Worm (Caenorhabditis elegans): ENCODE measurements around the gene W04G3.11.

W04G3.11 gene

DNA sequence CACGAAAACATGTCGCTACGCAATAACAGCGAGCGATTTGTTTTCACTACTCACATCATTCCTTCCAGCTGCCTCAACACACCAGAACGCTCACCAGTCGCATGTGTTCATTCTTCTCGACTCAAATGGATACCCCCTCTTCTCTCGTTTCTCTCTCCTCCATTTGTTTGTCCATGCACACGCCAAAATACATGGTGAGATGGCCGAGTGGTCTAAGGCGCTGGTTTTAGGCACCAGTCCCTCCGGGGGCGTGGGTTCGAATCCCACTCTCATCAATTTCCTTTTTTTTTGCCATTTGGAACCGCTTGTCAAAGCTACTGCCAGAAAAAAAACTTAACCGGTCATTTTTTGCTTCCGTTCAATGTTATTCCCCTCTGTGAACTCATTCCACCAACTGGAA is 6.5 kb downstream of the W04G3.11 start (continued):
- TF ChIP-seq let-526 (GFP tag; IDR thresholded peaks at IDR 0.05) (peak; percentile 33; the same call in 1 of the 2 replicates), lsl-1 (GFP tag; optimal IDR thresholded peaks at IDR 0.05) (no peak), mel-28 (tag; optimal IDR thresholded peaks at IDR 0.05; ENCODE audit: borderline replicate concordance) (peak; percentile 71), mes-4 (tag; optimal IDR thresholded peaks at IDR 0.05) (peak; percentile 61), hmg-20 (GFP tag; IDR thresholded peaks at IDR 0.05) (peak; percentile 88), unc-130 (GFP tag; optimal IDR thresholded peaks at IDR 0.05) (no peak), attf-5 (GFP tag; optimal IDR thresholded peaks at IDR 0.05) (peak; percentile 63), B0035.1 (tag; optimal IDR thresholded peaks at IDR 0.05) (peak; percentile 87), athp-1 (tag; optimal IDR thresholded peaks at IDR 0.05) (peak; percentile 67), efl-1 (GFP tag; optimal IDR thresholded peaks at IDR 0.05) (no peak), madf-10 (tag; optimal IDR thresholded peaks at IDR 0.05) (peak; percentile 86)

DNA sequence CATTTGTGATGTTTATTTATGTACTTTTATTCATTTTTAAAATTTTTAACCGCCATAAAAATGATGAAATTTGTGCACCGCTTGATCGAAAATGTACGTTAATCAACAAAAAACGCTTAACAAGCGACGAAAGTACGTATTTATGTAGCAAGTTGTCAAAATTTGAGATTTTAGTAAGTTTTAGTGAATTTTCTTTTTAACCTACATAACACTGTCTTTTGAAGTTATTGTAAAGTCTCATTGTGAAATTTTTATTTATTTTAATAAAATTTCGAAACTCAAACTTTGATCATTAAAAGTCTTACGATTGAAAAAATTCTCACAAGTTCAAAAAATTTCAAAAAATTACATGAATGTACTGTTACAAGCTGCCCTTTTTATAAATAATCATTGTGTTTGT is 8.3 kb downstream of the W04G3.11 start:
- no peak for TF ChIP-seq ekl-4 (GFP tag; IDR thresholded peaks at IDR 0.05)
- TF ChIP-seq nfyb-1 (GFP tag; IDR thresholded peaks at IDR 0.05): no peak
- no peak for TF ChIP-seq madf-6 (GFP tag; IDR thresholded peaks at IDR 0.05)
- no peak for TF ChIP-seq mcd-1 (GFP tag; IDR thresholded peaks at IDR 0.05)
- TF ChIP-seq hsf-1 (GFP tag; IDR thresholded peaks at IDR 0.05): no peak
- no peak for TF ChIP-seq pha-4 (tag; optimal IDR thresholded peaks at IDR 0.05)
- no peak for TF ChIP-seq F10E7.11 (tag; optimal IDR thresholded peaks at IDR 0.05)
- TF ChIP-seq sptf-2 (GFP tag; optimal IDR thresholded peaks at IDR 0.05): no peak
- TF ChIP-seq egrh-3 (GFP tag; IDR thresholded peaks at IDR 0.05): no peak
- no peak for TF ChIP-seq dpff-1 (tag; optimal IDR thresholded peaks at IDR 0.05)
- no peak for TF ChIP-seq Y67H2A.10 (GFP tag; conservative IDR thresholded peaks at IDR 0.05)
- TF ChIP-seq B0019.2 (GFP tag; conservative IDR thresholded peaks at IDR 0.05): no peak

- TF ChIP-seq athp-1 (tag; optimal IDR thresholded peaks at IDR 0.05) (no peak), Y79H2A.3 (GFP tag; conservative IDR thresholded peaks at IDR 0.05) (no peak), F39B2.1 (GFP tag; IDR thresholded peaks at IDR 0.05) (no peak)
Observed at ce11 chrX:11098086-11098485, 9.1 kb downstream of the W04G3.11 start, which contains the start of gene W02H3.3. Gene W02H3.3, minus strand, starts transcription at chrX:11098186.

DNA sequence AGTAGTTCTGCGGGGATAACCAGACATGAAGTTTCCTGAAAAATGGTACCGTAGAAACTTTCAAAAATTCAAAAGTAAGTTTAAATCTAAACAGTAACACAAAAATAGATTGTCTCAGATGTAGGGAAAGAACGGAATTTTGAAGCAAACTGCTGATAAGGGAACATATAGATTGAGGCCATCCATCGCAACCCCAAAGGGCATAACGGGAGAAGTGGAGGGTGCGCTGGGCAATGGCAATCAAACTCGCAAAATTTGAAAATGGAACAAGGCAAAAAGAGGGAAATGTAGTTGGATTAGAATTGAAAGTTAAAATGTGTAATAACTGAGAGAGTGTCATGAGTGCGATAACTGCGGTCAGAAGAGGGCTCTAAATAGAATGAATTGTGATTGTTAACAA is 14.2 kb downstream of the W04G3.11 start:
- peak; percentile 56 for TF ChIP-seq nhr-80 (tag; optimal IDR thresholded peaks at IDR 0.05)
- no peak for TF ChIP-seq ztf-22 (GFP tag; optimal IDR thresholded peaks at IDR 0.05)
- 0 out of 2 replicates have a peak, but pooled peaks have one; percentile 68 for TF ChIP-seq bed-1 (GFP tag; IDR thresholded peaks at IDR 0.05)
- peak; percentile 11 for TF ChIP-seq ets-4 (GFP tag; optimal IDR thresholded peaks at IDR 0.05)

DNA sequence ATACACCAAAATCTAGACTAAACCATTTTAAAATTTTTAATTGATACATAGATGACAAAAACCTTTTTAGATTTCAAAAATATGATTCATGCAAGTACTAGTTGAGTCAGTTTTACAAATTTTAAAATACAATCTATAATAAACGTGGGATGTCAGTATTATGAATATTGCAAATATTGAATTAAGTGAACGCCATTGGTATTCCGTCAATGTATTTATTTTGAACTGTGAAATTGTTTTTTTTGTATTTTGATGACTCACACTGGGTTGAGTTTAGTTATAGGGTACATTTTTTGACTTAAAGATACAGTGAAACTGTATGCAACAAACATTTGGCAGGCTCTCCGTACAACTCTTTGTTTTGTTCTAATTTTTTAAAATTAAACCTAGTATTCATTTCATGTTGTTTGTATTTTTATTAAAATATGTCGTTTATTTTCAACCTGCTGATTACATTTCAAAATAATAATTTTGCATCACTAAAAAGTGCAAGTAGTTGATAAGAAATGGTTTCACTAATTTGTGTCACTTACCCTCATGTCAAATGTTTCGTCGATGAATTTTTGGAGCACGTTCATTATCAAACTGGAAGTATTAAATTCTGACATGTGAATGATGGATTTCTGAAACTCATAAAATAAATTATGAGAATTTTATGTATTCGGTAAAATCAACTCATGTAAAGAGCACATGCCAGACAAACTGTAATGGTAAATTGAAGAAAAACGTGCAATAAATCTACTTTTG is 16.1 kb downstream of the W04G3.11 start, which contains the start of gene W02H3.1:
Gene W02H3.1 (minus strand): TSS at position 578 of the 747 bp plus-strand sequence.
- TF ChIP-seq mes-4 (tag; optimal IDR thresholded peaks at IDR 0.05): no peak
- peak; percentile 31 for TF ChIP-seq unc-62 (GFP tag; optimal IDR thresholded peaks at IDR 0.05)
- peak in 1 of 2 experiments; percentile 2 for TF ChIP-seq let-607 (tag; optimal IDR thresholded peaks at IDR 0.05)
- peak; percentile 75 for TF ChIP-seq nhr-80 (tag; optimal IDR thresholded peaks at IDR 0.05)
